Worm (Caenorhabditis elegans): ENCODE data around the gene chw-1.

Gene chw-1

DNA sequence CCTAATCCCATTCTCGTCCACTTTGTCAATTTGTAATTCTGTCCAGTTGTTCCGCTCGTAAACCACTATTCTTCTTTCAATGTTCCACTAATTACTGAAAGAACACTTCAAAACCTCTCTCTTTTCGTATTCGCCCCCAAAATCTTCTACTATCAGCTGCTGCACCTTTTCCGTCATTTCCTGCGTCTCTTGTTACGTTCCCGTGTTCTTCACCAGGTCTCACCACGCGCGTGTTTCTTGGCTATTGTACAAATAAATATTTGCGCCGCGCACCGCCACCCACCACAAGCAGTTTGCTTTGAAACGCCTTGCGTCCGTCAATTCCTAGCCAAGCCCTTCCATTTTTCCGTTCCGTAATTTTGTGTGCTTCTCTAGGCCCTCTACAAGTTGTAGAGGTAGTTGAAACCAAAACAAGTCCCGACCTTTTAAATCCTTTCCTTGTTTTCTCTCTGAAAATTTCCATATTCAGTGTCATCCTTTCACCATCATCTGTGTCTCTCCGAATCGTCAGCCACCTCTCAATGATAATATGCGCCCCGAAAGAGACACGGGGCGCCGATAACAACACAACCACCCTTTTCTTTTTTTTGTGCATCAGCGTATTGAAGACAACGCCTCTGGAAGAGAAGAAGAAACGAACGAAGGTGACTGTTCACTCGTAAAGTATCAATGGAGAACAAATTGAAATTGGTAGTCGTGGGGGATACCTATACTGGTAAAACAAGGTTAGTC is 16.2 kb downstream of the chw-1 start, which contains the start of the genes crp-1 and Y32F6B.9 (continued):
- TF ChIP-seq che-1 (tag; optimal IDR thresholded peaks at IDR 0.05) (no peak), ztf-16 (tag; optimal IDR thresholded peaks at IDR 0.05) (no peak), lim-6 (tag; optimal IDR thresholded peaks at IDR 0.05) (no peak), sox-2 (GFP tag; IDR thresholded peaks at IDR 0.05) (no peak), madf-2 (tag; optimal IDR thresholded peaks at IDR 0.05) (no peak), ceh-31 (tag; optimal IDR thresholded peaks at IDR 0.05) (no peak)

DNA sequence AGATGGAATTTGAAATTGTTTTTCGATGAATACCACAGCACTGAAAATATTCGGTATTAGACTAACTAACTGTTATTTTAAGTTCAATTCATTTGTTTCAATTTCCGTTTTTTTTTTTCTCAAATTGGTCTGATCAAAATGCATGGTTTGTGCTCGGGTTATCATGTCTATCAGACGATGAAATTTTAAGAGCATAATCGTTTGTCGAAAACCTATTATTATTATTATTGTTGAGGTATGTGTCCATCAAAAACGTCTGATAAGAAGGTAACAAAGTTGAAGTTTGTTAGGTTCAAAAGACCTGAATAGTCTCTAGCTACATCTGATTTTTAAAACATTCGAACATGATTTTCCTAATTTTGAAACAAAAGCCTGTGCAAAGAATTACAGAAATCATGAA is 21.9 kb downstream of the chw-1 start:
- TF ChIP-seq F13H6.1 (tag; optimal IDR thresholded peaks at IDR 0.05) (no peak), tbx-2 (tag; optimal IDR thresholded peaks at IDR 0.05) (no peak), dve-1 (tag; optimal IDR thresholded peaks at IDR 0.05) (no peak), ceh-9 (tag; optimal IDR thresholded peaks at IDR 0.05) (no peak), T23F11.4 (GFP tag; optimal IDR thresholded peaks at IDR 0.05) (no peak), lin-11 (tag; optimal IDR thresholded peaks at IDR 0.05) (no peak), sdc-2 (tag; optimal IDR thresholded peaks at IDR 0.05) (no peak), mec-3 (tag; optimal IDR thresholded peaks at IDR 0.05; ENCODE audit: borderline replicate concordance) (no peak), ttx-3 (tag; optimal IDR thresholded peaks at IDR 0.05) (no peak), ceh-22 (tag; optimal IDR thresholded peaks at IDR 0.05) (no peak), ceh-14 (tag; optimal IDR thresholded peaks at IDR 0.05) (no peak), ahr-1 (tag; optimal IDR thresholded peaks at IDR 0.05) (no peak), ceh-19 (GFP tag; optimal IDR thresholded peaks at IDR 0.05) (no peak), pha-4 (tag; optimal IDR thresholded peaks at IDR 0.05) (no peak), pat-9 (tag; optimal IDR thresholded peaks at IDR 0.05) (no peak), ref-2 (tag; optimal IDR thresholded peaks at IDR 0.05) (no peak), ceh-18 (tag; optimal IDR thresholded peaks at IDR 0.05) (no peak)

DNA sequence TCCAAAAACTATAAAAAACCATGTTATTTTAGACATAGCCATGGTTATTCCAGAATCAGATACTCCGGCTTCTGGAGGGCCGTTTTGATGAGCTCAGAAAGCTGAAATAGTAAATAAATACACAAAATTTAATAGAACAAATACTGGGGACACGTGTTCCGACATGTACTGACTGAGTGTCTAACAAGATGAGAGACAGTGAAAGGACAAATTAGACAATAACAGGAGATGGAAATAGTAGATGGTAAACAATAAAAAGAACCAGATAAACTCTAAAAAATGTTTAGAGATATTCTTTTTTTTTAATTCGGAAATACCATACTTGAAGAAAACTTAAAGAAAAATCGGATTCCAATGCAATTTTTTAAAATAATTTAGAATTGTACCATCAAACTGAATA is 22.6 kb downstream of the chw-1 start, which contains the start of gene Y32F6B.1:
Y32F6B.1 (minus strand) TSS at position 101 of the 400 bp plus-strand sequence.
- TF ChIP-seq sdc-2 (tag; optimal IDR thresholded peaks at IDR 0.05) (no peak), ama-1 (optimal IDR thresholded peaks at IDR 0.05) (no peak), tbx-2 (tag; optimal IDR thresholded peaks at IDR 0.05) (no peak), nfya-1 (tag; optimal IDR thresholded peaks at IDR 0.05) (no peak), hlh-30 (tag; optimal IDR thresholded peaks at IDR 0.05; ENCODE audit: insufficient read depth) (no peak), ceh-34 (tag; optimal IDR thresholded peaks at IDR 0.05) (no peak), unc-42 (tag; optimal IDR thresholded peaks at IDR 0.05) (no peak), lin-11 (tag; optimal IDR thresholded peaks at IDR 0.05) (no peak), ets-4 (tag; optimal IDR thresholded peaks at IDR 0.05) (no peak)

DNA sequence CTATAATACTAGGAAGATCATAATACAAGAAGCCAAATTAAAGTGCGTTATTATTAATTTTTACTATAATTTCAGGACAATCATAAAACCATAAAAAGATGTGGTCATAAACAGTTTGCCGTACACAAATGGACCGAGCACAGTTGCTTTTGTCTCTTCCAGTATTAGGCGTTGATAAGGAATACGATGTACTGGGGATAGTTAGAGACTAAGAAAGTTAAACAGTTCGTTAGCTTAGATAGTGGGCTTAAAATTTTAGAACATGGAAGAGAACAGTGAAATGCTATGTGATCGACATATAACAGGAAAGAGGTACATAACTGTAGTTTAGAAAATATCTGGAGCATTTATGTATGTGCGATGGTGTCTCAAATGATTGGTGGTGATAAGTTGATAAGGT is 23.3 kb downstream of the chw-1 start:
- no peak for TF ChIP-seq ceh-9 (tag; optimal IDR thresholded peaks at IDR 0.05)
- TF ChIP-seq elt-2 (tag; optimal IDR thresholded peaks at IDR 0.05): peak; percentile 43

- TF ChIP-seq fkh-10 (GFP tag; optimal IDR thresholded peaks at IDR 0.05) (no peak), syd-9 (tag; optimal IDR thresholded peaks at IDR 0.05) (no peak), hlh-6 (tag; optimal IDR thresholded peaks at IDR 0.05) (no peak), ama-1 (optimal IDR thresholded peaks at IDR 0.05) (no peak), pag-3 (tag; optimal IDR thresholded peaks at IDR 0.05; ENCODE audit: borderline replicate concordance) (no peak), nhr-232 (tag; optimal IDR thresholded peaks at IDR 0.05) (no peak), nfya-1 (tag; optimal IDR thresholded peaks at IDR 0.05) (no peak), pat-9 (tag; optimal IDR thresholded peaks at IDR 0.05) (no peak), ceh-14 (tag; optimal IDR thresholded peaks at IDR 0.05) (no peak), fax-1 (tag; optimal IDR thresholded peaks at IDR 0.05) (no peak), Y22D7AL.16 (tag; optimal IDR thresholded peaks at IDR 0.05) (no peak), ttx-3 (tag; optimal IDR thresholded peaks at IDR 0.05) (no peak), npax-4 (tag; optimal IDR thresholded peaks at IDR 0.05) (no peak)
Measured at ce11 chrV:10489998-10490397, 27.9 kb downstream of the chw-1 start, which contains the start of gene ncx-5. Gene ncx-5, minus strand, starts transcription at chrV:10490098.
